Worm (Caenorhabditis elegans): ENCODE measurements around the gene T01C1.4.

DNA sequence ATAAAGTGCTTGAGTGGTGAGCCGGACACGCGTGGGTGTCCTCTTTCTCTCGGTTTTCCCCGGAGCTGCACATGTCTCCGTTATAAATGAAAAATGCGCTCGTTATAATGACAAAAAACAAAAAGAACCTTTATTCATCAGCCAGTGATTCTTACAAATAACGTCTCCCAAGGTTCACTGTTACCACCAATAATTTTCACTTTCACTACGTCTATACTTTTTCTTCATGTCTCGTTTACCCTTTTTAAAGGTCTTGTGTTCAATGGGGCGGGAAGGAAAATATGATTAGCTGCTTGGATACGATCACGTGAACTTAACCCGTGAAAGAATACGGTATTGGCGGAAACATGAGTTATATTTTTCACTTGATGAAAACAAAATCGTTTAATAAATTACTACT, 28.6 kb downstream of the T01C1.4 start:
- TF ChIP-seq lin-15B (tag; optimal IDR thresholded peaks at IDR 0.05) (no peak), elt-2 (tag; optimal IDR thresholded peaks at IDR 0.05) (peak; percentile 8), zag-1 (tag; optimal IDR thresholded peaks at IDR 0.05) (no peak), dpl-1 (GFP tag; optimal IDR thresholded peaks at IDR 0.05) (no peak), aly-2 (tag; optimal IDR thresholded peaks at IDR 0.05) (no peak), nhr-19 (GFP tag; conservative IDR thresholded peaks at IDR 0.05) (no peak; the same call in 1 of the 2 replicates), fkh-10 (GFP tag; optimal IDR thresholded peaks at IDR 0.05) (no peak)
